Worm (Caenorhabditis elegans): ENCODE results near the gene C34E10.9.

ce11 chrIII:5228839-5229238 lies 34.4 kb downstream of the C34E10.9 start:
- TF ChIP-seq egl-44 (GFP tag; IDR thresholded peaks at IDR 0.05): no peak
- no peak for TF ChIP-seq ceh-79 (tag; optimal IDR thresholded peaks at IDR 0.05)
- no peak for TF ChIP-seq dox-1 (GFP tag; IDR thresholded peaks at IDR 0.05)
- TF ChIP-seq lin-35 (GFP tag; optimal IDR thresholded peaks at IDR 0.05): no peak
- no peak for TF ChIP-seq ceh-27 (GFP tag; optimal IDR thresholded peaks at IDR 0.05)
- no peak for TF ChIP-seq Y53G8AR.9 (GFP tag; conservative IDR thresholded peaks at IDR 0.05)
- TF ChIP-seq cebp-1 (GFP tag; IDR thresholded peaks at IDR 0.05): no peak
- no peak for TF ChIP-seq cebp-1 (tag; optimal IDR thresholded peaks at IDR 0.05)
- TF ChIP-seq nhr-27 (tag; optimal IDR thresholded peaks at IDR 0.05): no peak
- no peak for TF ChIP-seq nhr-120 (GFP tag; IDR thresholded peaks at IDR 0.05)
